Worm (Caenorhabditis elegans): Measurements from ENCODE around the gene Y73B6BL.37.

Gene Y73B6BL.37

ce11 chrIV:6502725-6503124 is 15.6 kb downstream of the Y73B6BL.37 start:
- peak; percentile 32 for TF ChIP-seq crh-2 (tag; optimal IDR thresholded peaks at IDR 0.05)
- TF ChIP-seq fos-1 (tag; optimal IDR thresholded peaks at IDR 0.05): peak; percentile 95
- peak; percentile 30 for TF ChIP-seq gmeb-1 (tag; optimal IDR thresholded peaks at IDR 0.05)
- TF ChIP-seq alr-1 (tag; optimal IDR thresholded peaks at IDR 0.05): no peak
- no peak for TF ChIP-seq nhr-237 (tag; optimal IDR thresholded peaks at IDR 0.05)
- peak; percentile 16 for TF ChIP-seq F13H6.1 (tag; optimal IDR thresholded peaks at IDR 0.05)
- no peak for TF ChIP-seq nhr-77 (tag; optimal IDR thresholded peaks at IDR 0.05)

- TF ChIP-seq ztf-1 (GFP tag; conservative IDR thresholded peaks at IDR 0.05) (no peak), mab-5 (tag; optimal IDR thresholded peaks at IDR 0.05) (no peak), snpc-4 (tag; optimal IDR thresholded peaks at IDR 0.05) (no peak), ceh-16 (tag; optimal IDR thresholded peaks at IDR 0.05) (no peak), nhr-237 (tag; optimal IDR thresholded peaks at IDR 0.05) (no peak), unc-39 (tag; optimal IDR thresholded peaks at IDR 0.05) (no peak), lin-13 (GFP tag; optimal IDR thresholded peaks at IDR 0.05) (no peak)
Observed at ce11 chrIV:6506424-6506823, 19.3 kb downstream of the Y73B6BL.37 start, which contains the start of gene pqn-89. Gene pqn-89, plus strand, starts transcription at chrIV:6506724.

ce11 chrIV:6511767-6512166 is 24.6 kb downstream of the Y73B6BL.37 start:
- TF ChIP-seq nhr-6 (tag; optimal IDR thresholded peaks at IDR 0.05) (no peak), nhr-10 (tag; optimal IDR thresholded peaks at IDR 0.05) (no peak), dmd-4 (tag; optimal IDR thresholded peaks at IDR 0.05) (no peak), snpc-4 (tag; optimal IDR thresholded peaks at IDR 0.05) (no peak), egl-27 (tag; optimal IDR thresholded peaks at IDR 0.05) (no peak), mdl-1 (tag; optimal IDR thresholded peaks at IDR 0.05) (no peak), Y55F3AM.14 (GFP tag; optimal IDR thresholded peaks at IDR 0.05) (no peak), zag-1 (tag; optimal IDR thresholded peaks at IDR 0.05) (no peak), unc-62 (GFP tag; optimal IDR thresholded peaks at IDR 0.05) (no peak), mbf-1 (tag; optimal IDR thresholded peaks at IDR 0.05) (no peak)

- TF ChIP-seq zag-1 (tag; optimal IDR thresholded peaks at IDR 0.05) (peak; percentile 27), snpc-4 (tag; optimal IDR thresholded peaks at IDR 0.05) (no peak), nhr-21 (tag; optimal IDR thresholded peaks at IDR 0.05) (peak; percentile 78), sem-4 (tag; optimal IDR thresholded peaks at IDR 0.05) (no peak), lin-13 (GFP tag; optimal IDR thresholded peaks at IDR 0.05) (peak; percentile 25), ZK546.5 (tag; optimal IDR thresholded peaks at IDR 0.05) (no peak), unc-55 (GFP tag; optimal IDR thresholded peaks at IDR 0.05) (peak; percentile 56), R02D3.7 (tag; optimal IDR thresholded peaks at IDR 0.05) (no peak), alr-1 (tag; optimal IDR thresholded peaks at IDR 0.05) (no peak), nhr-23 (tag; optimal IDR thresholded peaks at IDR 0.05) (no peak), F13H6.1 (tag; optimal IDR thresholded peaks at IDR 0.05) (peak; percentile 10), fos-1 (tag; optimal IDR thresholded peaks at IDR 0.05) (no peak), lsy-2 (tag; optimal IDR thresholded peaks at IDR 0.05) (peak in 1 of 2 experiments; percentile 67), ama-1 (optimal IDR thresholded peaks at IDR 0.05) (no peak), mdl-1 (tag; optimal IDR thresholded peaks at IDR 0.05) (no peak), nhr-10 (tag; optimal IDR thresholded peaks at IDR 0.05) (no peak), gmeb-1 (tag; optimal IDR thresholded peaks at IDR 0.05) (no peak), skn-1 (tag; optimal IDR thresholded peaks at IDR 0.05) (no peak), ztf-4 (tag; optimal IDR thresholded peaks at IDR 0.05) (peak; percentile 33), unc-39 (tag; optimal IDR thresholded peaks at IDR 0.05) (no peak), ceh-16 (tag; optimal IDR thresholded peaks at IDR 0.05) (no peak), elt-1 (tag; optimal IDR thresholded peaks at IDR 0.05) (no peak), peb-1 (tag; optimal IDR thresholded peaks at IDR 0.05) (no peak), Y55F3AM.14 (GFP tag; optimal IDR thresholded peaks at IDR 0.05) (peak; percentile 1), elt-3 (tag; optimal IDR thresholded peaks at IDR 0.05) (no peak), mab-5 (tag; optimal IDR thresholded peaks at IDR 0.05) (no peak), ceh-82 (tag; optimal IDR thresholded peaks at IDR 0.05) (no peak), C34F6.9 (tag; optimal IDR thresholded peaks at IDR 0.05) (peak; percentile 49), nhr-6 (tag; optimal IDR thresholded peaks at IDR 0.05) (peak; percentile 48), egl-27 (tag; optimal IDR thresholded peaks at IDR 0.05) (no peak), crh-2 (tag; optimal IDR thresholded peaks at IDR 0.05) (peak; percentile 40), nhr-237 (tag; optimal IDR thresholded peaks at IDR 0.05) (no peak), lin-39 (tag; optimal IDR thresholded peaks at IDR 0.05) (no peak), nhr-12 (tag; optimal IDR thresholded peaks at IDR 0.05) (no peak), blmp-1 (tag; optimal IDR thresholded peaks at IDR 0.05; ENCODE audit: insufficient read depth) (no peak), sma-3 (GFP tag; optimal IDR thresholded peaks at IDR 0.05) (no peak), aly-2 (tag; optimal IDR thresholded peaks at IDR 0.05) (no peak), sma-9 (GFP tag; optimal IDR thresholded peaks at IDR 0.05) (peak; percentile 41), sma-9 (tag; optimal IDR thresholded peaks at IDR 0.05) (no peak)
Observed at ce11 chrIV:6514700-6515099, 27.6 kb downstream of the Y73B6BL.37 start.

Measured in whole organism, L2 larva.